Fruit fly (Drosophila melanogaster) S2 (cell line): ENCODE measurements around the gene Chsy.

ENCODE experiments used
- CG8478 ChIP-seq: fragments of >200 bp; optimal IDR thresholded peaks from 2 replicates; lab custom pipeline; 2018
- CTCF ChIP-seq, 2 experiments: fragments of >200 bp; optimal IDR thresholded peaks; 2 replicates each; lab custom pipeline; 2018

- TF ChIP-seq CG8478 (lab: Kevin White, UChicago) (no peak), CTCF (optimal IDR thresholded peaks at IDR 0.05; lab: Kevin White, UChicago) (no peak)
Observed at dm6 chrX:15629962-15630361, 36.6 kb upstream of the Chsy start.
